Worm (Caenorhabditis elegans) whole organism, L4 larva: ENCODE data around the gene M01H9.5.

ENCODE experiments used
- F37D6.2 ChIP-seq: sonication (generic microtip); optimal IDR thresholded peaks from 2 replicates; lab custom pipeline; 2016; ENCODE audit warnings: mild to moderate bottlenecking, missing genetic modification characterization, missing compliant biosample characterization
- T20F7.1 ChIP-seq: fragments of 200-800 bp; sonication (Bioruptor generic); optimal IDR thresholded peaks from 2 replicates; lab custom pipeline; 2018; ENCODE audit warnings: mild to moderate bottlenecking, missing genetic modification characterization, missing compliant biosample characterization
- Y105C5A.15 ChIP-seq: fragments of 200-800 bp; sonication (Bioruptor generic); IDR thresholded peaks from 2 replicates; pipeline ENCODE4 v1.3.6; 2022; ENCODE audit warnings: missing genetic modification characterization, missing compliant biosample characterization
- Y5F2A.4 ChIP-seq: fragments of 200-800 bp; sonication (Bioruptor generic); optimal IDR thresholded peaks from 2 replicates; lab custom pipeline; 2018; ENCODE audit warnings: mild to moderate bottlenecking, missing genetic modification characterization, missing compliant biosample characterization
- ZK546.5 ChIP-seq, 2 experiments: sonication (generic microtip); optimal IDR thresholded peaks; 2 replicates each; lab custom pipeline; 2017; ENCODE audit warnings: missing biosample characterization in 2 of 2, missing genetic modification characterization in 2 of 2
- aha-1 ChIP-seq: fragments of 150-350 bp; peaks from one replicate; lab custom pipeline; 2014; ENCODE audit warnings: missing biosample characterization, missing genetic modification characterization
- aly-2 ChIP-seq: sonication (generic microtip); optimal IDR thresholded peaks from 2 replicates; lab custom pipeline; 2018; ENCODE audit warnings: missing biosample characterization, missing genetic modification characterization
- ceh-20 ChIP-seq: fragments of 200-800 bp; sonication (Bioruptor generic); IDR thresholded peaks from 2 replicates; pipeline ENCODE4 v1.3.6; 2022; ENCODE audit warnings: missing genetic modification reagents, missing genetic modification characterization, missing compliant biosample characterization
- ceh-32 ChIP-seq: sonication (generic microtip); optimal IDR thresholded peaks from 2 replicates; lab custom pipeline; 2016; ENCODE audit warnings: mild to moderate bottlenecking, missing genetic modification characterization, missing compliant biosample characterization; ENCODE audit not compliant: poor library complexity
- ceh-44 ChIP-seq: fragments of 200-800 bp; sonication (Bioruptor generic); IDR thresholded peaks from 2 replicates; pipeline ENCODE4 v1.3.6; 2022; ENCODE audit warnings: missing genetic modification reagents, missing genetic modification characterization, missing compliant biosample characterization
- ceh-62 ChIP-seq: sonication (generic microtip); optimal IDR thresholded peaks from 2 replicates; lab custom pipeline; 2017; ENCODE audit warnings: missing biosample characterization, missing genetic modification characterization
- ceh-82 ChIP-seq: sonication (generic microtip); optimal IDR thresholded peaks from 2 replicates; lab custom pipeline; 2017; ENCODE audit warnings: missing biosample characterization, missing genetic modification characterization
- ces-1 ChIP-seq: fragments of 150-350 bp; sonication (generic microtip); optimal IDR thresholded peaks from 4 replicates; lab custom pipeline; 2014; ENCODE audit warnings: missing biosample characterization, missing genetic modification reagents, missing genetic modification characterization
- daf-16 ChIP-seq, 3 experiments: sonication (generic microtip); optimal IDR thresholded peaks; 2 replicates each; lab custom pipeline; 2016 to 2017; ENCODE audit warnings: missing genetic modification characterization in 3 of 3, missing genetic modification reagents in 3 of 3, mild to moderate bottlenecking in 2 of 3, missing compliant biosample characterization in 2 of 3, missing biosample characterization in 1 of 3, moderate library complexity in 1 of 3
- daf-19 ChIP-seq: fragments of 200-800 bp; sonication (Bioruptor generic); conservative IDR thresholded peaks from 2 replicates; pipeline ENCODE4 v1.3.6; 2022; ENCODE audit warnings: missing genetic modification characterization, missing compliant biosample characterization
- dmd-6 ChIP-seq: fragments of 200-800 bp; sonication (Bioruptor generic); IDR thresholded peaks from 2 replicates; pipeline ENCODE4 v1.3.6; 2022; ENCODE audit warnings: missing genetic modification reagents, missing genetic modification characterization, missing compliant biosample characterization
- dmd-8 ChIP-seq: fragments of 200-800 bp; sonication (Bioruptor generic); IDR thresholded peaks from 2 replicates; pipeline ENCODE4 v1.3.6; 2022; ENCODE audit warnings: missing genetic modification characterization, missing compliant biosample characterization
- duxl-1 ChIP-seq: sonication (generic microtip); optimal IDR thresholded peaks from 2 replicates; lab custom pipeline; 2016; ENCODE audit warnings: mild to moderate bottlenecking, missing genetic modification characterization, moderate library complexity, missing compliant biosample characterization; ENCODE audit not compliant: poor library complexity
- egl-27 ChIP-seq: sonication (generic microtip); optimal IDR thresholded peaks from 3 replicates; lab custom pipeline; 2017; ENCODE audit warnings: missing biosample characterization, missing genetic modification reagents, missing genetic modification characterization
- gei-8 ChIP-seq: fragments of 200-800 bp; sonication (Bioruptor generic); optimal IDR thresholded peaks from 2 replicates; lab custom pipeline; 2018; ENCODE audit warnings: mild to moderate bottlenecking, missing genetic modification characterization, missing compliant biosample characterization
- hmg-1.1 ChIP-seq: fragments of 200-800 bp; sonication (Bioruptor generic); IDR thresholded peaks from 2 replicates; pipeline ENCODE4 v1.3.6; 2022; ENCODE audit warnings: missing genetic modification reagents, missing genetic modification characterization, missing compliant biosample characterization
- jun-1 ChIP-seq: fragments of 150-350 bp; optimal IDR thresholded peaks from 2 replicates; lab custom pipeline; 2014; ENCODE audit warnings: missing biosample characterization, missing genetic modification reagents, missing genetic modification characterization
- lin-1 ChIP-seq: fragments of 200-800 bp; sonication (Bioruptor generic); IDR thresholded peaks from 2 replicates; pipeline ENCODE4 v1.3.6; 2022; ENCODE audit warnings: missing genetic modification reagents, missing genetic modification characterization, missing compliant biosample characterization
- lin-15B ChIP-seq: fragments of 150-350 bp; sonication (generic microtip); optimal IDR thresholded peaks from 3 replicates; lab custom pipeline; 2014; ENCODE audit warnings: missing biosample characterization, missing genetic modification characterization
- lin-38 ChIP-seq: fragments of 200-800 bp; sonication (Bioruptor generic); IDR thresholded peaks from 2 replicates; pipeline ENCODE4 v1.3.6; 2022; ENCODE audit warnings: missing genetic modification reagents, missing genetic modification characterization, missing compliant biosample characterization
- lin-39 ChIP-seq: fragments of 150-350 bp; optimal IDR thresholded peaks from 2 replicates; lab custom pipeline; 2014; ENCODE audit warnings: missing biosample characterization, missing genetic modification reagents, missing genetic modification characterization
- lir-3 ChIP-seq: sonication (generic microtip); optimal IDR thresholded peaks from 2 replicates; lab custom pipeline; 2016; ENCODE audit warnings: mild to moderate bottlenecking, missing genetic modification characterization, missing compliant biosample characterization
- lsy-2 ChIP-seq, 2 experiments: fragments of 150-350 bp in 1 of 2; sonication (generic microtip) in 1 of 2; optimal IDR thresholded peaks; 2 replicates each; lab custom pipeline; 2014 to 2017; ENCODE audit warnings: missing biosample characterization in 2 of 2, missing genetic modification characterization in 2 of 2
- mdt-29 ChIP-seq: fragments of 200-800 bp; sonication (Bioruptor generic); IDR thresholded peaks from 2 replicates; pipeline ENCODE4 v1.3.6; 2022; ENCODE audit warnings: missing genetic modification reagents, missing genetic modification characterization, missing compliant biosample characterization
- mep-1 ChIP-seq: fragments of 150-350 bp; sonication (generic microtip); optimal IDR thresholded peaks from 3 replicates; lab custom pipeline; 2014; ENCODE audit warnings: missing biosample characterization, missing genetic modification characterization
- nhr-102 ChIP-seq: sonication (generic microtip); optimal IDR thresholded peaks from 2 replicates; lab custom pipeline; 2016; ENCODE audit warnings: mild to moderate bottlenecking, missing genetic modification characterization, moderate library complexity, missing compliant biosample characterization
- nhr-28 ChIP-seq: fragments of 150-350 bp; optimal IDR thresholded peaks from 2 replicates; lab custom pipeline; 2014; ENCODE audit warnings: missing biosample characterization, missing genetic modification characterization
- nhr-41 ChIP-seq: fragments of 200-800 bp; sonication (Bioruptor generic); IDR thresholded peaks from 2 replicates; pipeline ENCODE4 v1.3.6; 2022; ENCODE audit warnings: missing genetic modification reagents, missing genetic modification characterization, missing compliant biosample characterization
- nhr-76 ChIP-seq: fragments of 150-350 bp; optimal IDR thresholded peaks from 2 replicates; lab custom pipeline; 2014; ENCODE audit warnings: missing biosample characterization, missing genetic modification characterization
- pha-4 ChIP-seq, 2 experiments: fragments of 150-350 bp in 1 of 2; fragments of 200-800 bp in 1 of 2; sonication (Bioruptor generic) in 1 of 2; IDR thresholded peaks in 1 of 2; optimal IDR thresholded peaks in 1 of 2; 2 replicates each; pipeline versions ENCODE4 v1.3.6 to Lab custom; 2014 to 2022; ENCODE audit warnings: missing genetic modification characterization in 2 of 2, missing genetic modification reagents in 2 of 2, missing biosample characterization in 1 of 2, missing compliant biosample characterization in 1 of 2
- php-3 ChIP-seq: fragments of 200-800 bp; sonication (Bioruptor generic); IDR thresholded peaks from 2 replicates; pipeline ENCODE4 v1.3.6; 2022; ENCODE audit warnings: missing genetic modification reagents, missing genetic modification characterization, missing compliant biosample characterization
- pqm-1 ChIP-seq: sonication (generic microtip); optimal IDR thresholded peaks from 2 replicates; lab custom pipeline; 2017; ENCODE audit warnings: missing biosample characterization, missing genetic modification characterization
- saeg-2 ChIP-seq: fragments of 200-800 bp; sonication (Bioruptor generic); IDR thresholded peaks from 2 replicates; pipeline ENCODE4 v1.3.6; 2022; ENCODE audit warnings: missing genetic modification reagents, missing genetic modification characterization, missing compliant biosample characterization
- set-16 ChIP-seq: fragments of 200-800 bp; sonication (Bioruptor generic); IDR thresholded peaks from 2 replicates; pipeline ENCODE4 v1.3.6; 2022; ENCODE audit warnings: missing genetic modification reagents, missing genetic modification characterization, missing compliant biosample characterization
- skn-1 ChIP-seq: fragments of 150-350 bp; optimal IDR thresholded peaks from 2 replicates; lab custom pipeline; 2014; ENCODE audit warnings: missing biosample characterization, missing genetic modification characterization
- snpc-4 ChIP-seq: fragments of 150-350 bp; optimal IDR thresholded peaks from 2 replicates; lab custom pipeline; 2014; ENCODE audit warnings: missing biosample characterization, missing genetic modification characterization
- spr-3 ChIP-seq: fragments of 200-800 bp; sonication (Bioruptor generic); optimal IDR thresholded peaks from 2 replicates; lab custom pipeline; 2018; ENCODE audit warnings: mild to moderate bottlenecking, missing genetic modification characterization, missing compliant biosample characterization
- tra-1 ChIP-seq: fragments of 200-800 bp; sonication (Bioruptor generic); IDR thresholded peaks from 2 replicates; pipeline ENCODE4 v1.3.6; 2022; ENCODE audit warnings: missing genetic modification reagents, missing genetic modification characterization, missing compliant biosample characterization
- unc-130 ChIP-seq: sonication (generic microtip); optimal IDR thresholded peaks from 2 replicates; lab custom pipeline; 2016; ENCODE audit warnings: missing genetic modification reagents, missing genetic modification characterization, missing compliant biosample characterization
- unc-39 ChIP-seq: sonication (generic microtip); optimal IDR thresholded peaks from 2 replicates; lab custom pipeline; 2017; ENCODE audit warnings: missing biosample characterization, missing genetic modification characterization
- unc-62 ChIP-seq, 3 experiments: fragments of 150-350 bp in 1 of 3; sonication (generic microtip); optimal IDR thresholded peaks in 2 of 3; peaks in 1 of 3; 1 replicate in 1 of 3; 2 replicates in 2 of 3; lab custom pipeline; 2014 to 2017; ENCODE audit warnings: missing biosample characterization in 3 of 3, missing genetic modification characterization in 3 of 3, missing genetic modification reagents in 3 of 3, missing genotype in 1 of 3
- ztf-11 ChIP-seq: fragments of 150-350 bp; optimal IDR thresholded peaks from 2 replicates; lab custom pipeline; 2014; ENCODE audit warnings: missing biosample characterization, missing genetic modification characterization
- ztf-7 ChIP-seq: fragments of 150-350 bp; optimal IDR thresholded peaks from 2 replicates; lab custom pipeline; 2014; ENCODE audit warnings: missing biosample characterization, missing genetic modification characterization

The M01H9.5 gene

DNA sequence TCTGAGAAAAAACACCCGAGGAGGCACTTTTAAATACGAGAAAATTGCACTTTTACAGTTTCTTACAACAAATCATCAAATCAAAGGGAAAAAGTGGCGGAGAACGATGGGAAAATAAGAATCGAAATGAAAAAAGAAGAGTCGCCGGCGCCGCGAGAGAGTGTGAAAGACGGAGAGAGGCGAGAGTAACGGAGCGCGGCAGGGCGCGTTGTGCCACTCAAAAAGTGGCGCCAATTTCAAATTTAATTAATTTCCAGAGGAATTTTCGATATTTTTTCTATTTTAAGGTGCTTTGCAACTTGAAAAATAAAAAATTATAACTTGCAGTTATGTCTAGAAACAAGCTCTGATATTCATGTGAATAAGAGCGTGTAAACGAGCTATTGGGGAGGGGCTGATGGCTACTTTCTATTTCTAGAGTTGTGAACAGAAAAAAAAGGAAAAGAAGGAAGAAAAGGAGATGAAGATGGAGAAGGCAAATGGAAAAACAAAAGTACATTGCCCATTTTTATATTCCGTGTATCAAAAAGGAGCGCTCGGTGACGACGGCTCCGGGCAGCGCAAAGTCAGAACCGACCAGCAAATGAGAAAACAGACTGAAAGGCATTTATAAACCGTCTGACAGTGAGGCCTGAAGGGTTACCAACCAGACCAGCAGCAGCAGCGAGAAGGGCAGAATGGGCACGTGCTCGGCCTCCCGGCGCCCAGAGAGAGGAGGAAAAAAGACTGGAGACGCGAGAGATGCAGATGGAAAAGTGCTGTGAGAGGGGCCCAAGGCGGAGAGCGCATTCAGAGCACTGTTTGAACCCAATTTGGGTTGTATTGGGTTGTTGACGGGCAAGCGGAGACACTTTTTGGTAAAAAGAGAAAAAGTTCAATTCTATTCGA, 5.8 kb downstream of the M01H9.5 start (continued):
- TF ChIP-seq T20F7.1 (GFP tag; lab: Kevin White, UChicago), result peak; percentile 7
- no peak for TF ChIP-seq snpc-4
- no peak for TF ChIP-seq egl-27 (tag; lab: Kevin White, UChicago)
- TF ChIP-seq ceh-62, result no peak
- TF ChIP-seq lin-15B (tag; lab: Kevin White, UChicago), result no peak
- TF ChIP-seq lin-1 (GFP tag; lab: Robert Waterston, UW), result 0 out of 2 replicates have a peak, but pooled peaks have one; percentile 49
- TF ChIP-seq pqm-1 (tag; lab: Kevin White, UChicago), result no peak
- TF ChIP-seq Y105C5A.15 (GFP tag; lab: Robert Waterston, UW), result peak; percentile 59; the same call in 1 of the 2 replicates
- no peak for TF ChIP-seq pha-4 (GFP tag; IDR thresholded peaks at IDR 0.05; lab: Robert Waterston, UW)
- TF ChIP-seq pha-4 (tag; optimal IDR thresholded peaks at IDR 0.05; lab: Kevin White, UChicago), result no peak
- TF ChIP-seq unc-62 (GFP tag; optimal IDR thresholded peaks at IDR 0.05 in 1 of 2; lab: Kevin White, UChicago), result peak in 1 of 2 experiments; percentile 97
- no peak for TF ChIP-seq unc-62 (tag; optimal IDR thresholded peaks at IDR 0.05; lab: Kevin White, UChicago)
- no peak for TF ChIP-seq ceh-82 (tag; lab: Kevin White, UChicago)
- TF ChIP-seq set-16 (GFP tag; lab: Robert Waterston, UW), result peak; percentile 92
- TF ChIP-seq unc-130 (GFP tag; lab: Kevin White, UChicago), result peak; percentile 15
- TF ChIP-seq gei-8, result no peak
- no peak for TF ChIP-seq php-3 (GFP tag; lab: Robert Waterston, UW)
- TF ChIP-seq F37D6.2, result no peak
- TF ChIP-seq dmd-6 (GFP tag; lab: Robert Waterston, UW), result peak; percentile 45
- TF ChIP-seq skn-1 (tag; lab: Kevin White, UChicago), result no peak
- no peak for TF ChIP-seq duxl-1 (tag; lab: Kevin White, UChicago)
- no peak for TF ChIP-seq nhr-41 (GFP tag; lab: Robert Waterston, UW)
- no peak for TF ChIP-seq Y5F2A.4
- no peak for TF ChIP-seq aly-2
- TF ChIP-seq nhr-28 (tag; lab: Kevin White, UChicago), result no peak
- peak; percentile 99 for TF ChIP-seq aha-1
- no peak for TF ChIP-seq ZK546.5 (tag; optimal IDR thresholded peaks at IDR 0.05; lab: Kevin White, UChicago)
- TF ChIP-seq jun-1 (tag; lab: Kevin White, UChicago), result no peak
- TF ChIP-seq lin-39 (tag; lab: Kevin White, UChicago), result no peak
- no peak for TF ChIP-seq ceh-32 (tag; lab: Kevin White, UChicago)
- peak; percentile 40; the same call in 1 of the 2 replicates for TF ChIP-seq dmd-8 (GFP tag; lab: Robert Waterston, UW)
- peak; percentile 68 for TF ChIP-seq lin-38 (GFP tag; lab: Robert Waterston, UW)
- no peak for TF ChIP-seq mdt-29
- TF ChIP-seq nhr-76, result no peak
- TF ChIP-seq saeg-2 (GFP tag; lab: Robert Waterston, UW), result 0 out of 2 replicates have a peak, but pooled peaks have one; percentile 11
- no peak for TF ChIP-seq ceh-44 (GFP tag; lab: Robert Waterston, UW)
- TF ChIP-seq daf-16 (GFP tag; optimal IDR thresholded peaks at IDR 0.05; lab: Kevin White, UChicago), result peak in 1 of 2 experiments; percentile 15
- peak; percentile 71 for TF ChIP-seq daf-16 (tag; optimal IDR thresholded peaks at IDR 0.05; lab: Kevin White, UChicago)
- no peak for TF ChIP-seq ztf-11 (tag; lab: Kevin White, UChicago)
- no peak for TF ChIP-seq ztf-7 (tag; lab: Kevin White, UChicago)
- no peak for TF ChIP-seq daf-19
- no peak for TF ChIP-seq unc-39
- TF ChIP-seq hmg-1.1 (GFP tag; lab: Robert Waterston, UW), result peak; percentile 66
- no peak for TF ChIP-seq nhr-102 (tag; lab: Kevin White, UChicago)
- peak; percentile 14 for TF ChIP-seq mep-1 (tag; lab: Kevin White, UChicago)
- no peak for TF ChIP-seq lir-3
- TF ChIP-seq spr-3 (GFP tag; lab: Kevin White, UChicago), result no peak
- TF ChIP-seq lsy-2 (tag; optimal IDR thresholded peaks at IDR 0.05; lab: Kevin White, UChicago), result peak in 1 of 2 experiments; percentile 40
- peak; percentile 32; the same call in 1 of the 2 replicates for TF ChIP-seq ceh-20 (GFP tag; lab: Robert Waterston, UW)
- no peak for TF ChIP-seq ces-1 (GFP tag; lab: Kevin White, UChicago)
- 0 out of 2 replicates have a peak, but pooled peaks have one; percentile 39 for TF ChIP-seq tra-1 (GFP tag; lab: Robert Waterston, UW)
